Fruit fly (Drosophila melanogaster): Measurements from ENCODE around the gene InR.

DNA sequence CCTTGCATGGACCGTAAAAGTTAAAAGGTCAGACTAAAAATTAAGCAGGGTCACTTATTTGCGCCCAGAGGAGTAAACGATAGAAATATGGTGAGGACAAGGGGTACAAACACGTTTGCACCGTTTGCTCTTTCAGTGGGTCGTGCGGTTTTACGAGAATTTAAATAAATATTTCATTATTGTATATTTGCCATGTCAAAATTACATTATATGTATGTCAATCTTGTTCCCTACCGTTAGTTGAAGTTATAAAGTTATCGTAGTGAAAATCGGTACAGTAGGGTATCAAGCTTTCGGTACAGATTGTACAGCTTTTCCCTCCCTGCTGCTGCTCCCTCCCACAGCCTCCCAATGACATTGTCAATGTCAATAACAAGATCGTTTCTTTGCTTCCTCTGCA lies 21.2 kb downstream of the InR start:
- TF ChIP-seq D1 (tag; optimal IDR thresholded peaks at IDR 0.05): no peak
- no peak for TF ChIP-seq gl (tag; optimal IDR thresholded peaks at IDR 0.05)
- TF ChIP-seq EcR (GFP tag; optimal IDR thresholded peaks at IDR 0.05): no peak
- TF ChIP-seq CG8301 (tag; optimal IDR thresholded peaks at IDR 0.05): peak; percentile 74
- TF ChIP-seq CG8159 (tag; optimal IDR thresholded peaks at IDR 0.05): peak; percentile 57
- TF ChIP-seq CG9948 (tag; optimal IDR thresholded peaks at IDR 0.05): peak; percentile 28
- TF ChIP-seq fd96Ca (GFP tag; IDR thresholded peaks at IDR 0.05): peak; percentile 75
- TF ChIP-seq Snoo (tag; optimal IDR thresholded peaks at IDR 0.05): no peak
- peak; percentile 47 for TF ChIP-seq CG17806 (tag; optimal IDR thresholded peaks at IDR 0.05)
- peak; percentile 80 for TF ChIP-seq CG4496 (GFP tag; IDR thresholded peaks at IDR 0.05)
- peak; percentile 44 for TF ChIP-seq Pif1A (GFP tag; optimal IDR thresholded peaks at IDR 0.05)

All from whole organism, pupa.